Fruit fly (Drosophila melanogaster) whole organism, wandering third instar larva: ENCODE data around the gene CG11076.

Source experiments
- Abd-B ChIP-seq: fragments of >200 bp; optimal IDR thresholded peaks from 2 replicates; lab custom pipeline; 2017; ENCODE audit warnings: missing biosample characterization, missing genetic modification characterization
- CG32264 ChIP-seq: fragments of 200-800 bp; sonication (Bioruptor generic); optimal IDR thresholded peaks from 2 replicates; lab custom pipeline; 2016; ENCODE audit warnings: missing biosample characterization, missing genetic modification characterization
- CG9705 ChIP-seq: fragments of 200-800 bp; sonication (Bioruptor generic); optimal IDR thresholded peaks from 2 replicates; lab custom pipeline; 2018; ENCODE audit warnings: missing biosample characterization, mild to moderate bottlenecking, missing genetic modification characterization
- CrebA ChIP-seq: fragments of 200-800 bp; sonication (Bioruptor generic); optimal IDR thresholded peaks from 2 replicates; lab custom pipeline; 2016; ENCODE audit warnings: missing biosample characterization, mild to moderate bottlenecking, missing genetic modification characterization, borderline replicate concordance
- Dfd ChIP-seq: fragments of >200 bp; optimal IDR thresholded peaks from 2 replicates; lab custom pipeline; 2017; ENCODE audit warnings: missing biosample characterization, missing genetic modification characterization
- Dif ChIP-seq: fragments of 200-275, 200-300 bp; sonication (Bioruptor generic); optimal IDR thresholded peaks from 2 replicates; lab custom pipeline; 2018; ENCODE audit warnings: missing biosample characterization, missing genetic modification characterization; ENCODE audit not compliant: partially characterized antibody
- HLH106 ChIP-seq: fragments of 200-800 bp; optimal IDR thresholded peaks from 3 replicates; lab custom pipeline; 2019; ENCODE audit warnings: missing biosample characterization, mild to moderate bottlenecking, missing genetic modification characterization, moderate library complexity
- Hnf4 ChIP-seq: fragments of 200-800 bp; sonication (Bioruptor generic); optimal IDR thresholded peaks from 2 replicates; lab custom pipeline; 2016; ENCODE audit warnings: missing biosample characterization, mild to moderate bottlenecking, missing genetic modification characterization
- Hr78 ChIP-seq: fragments of >200 bp; optimal IDR thresholded peaks from 2 replicates; lab custom pipeline; 2017; ENCODE audit warnings: missing biosample characterization, missing genetic modification characterization
- Hr83 ChIP-seq: fragments of 200-300 bp; sonication (Bioruptor generic); optimal IDR thresholded peaks from 2 replicates; lab custom pipeline; 2016; ENCODE audit warnings: missing biosample characterization, mild to moderate bottlenecking, missing genetic modification characterization, moderate library complexity; ENCODE audit not compliant: poor library complexity, severe bottlenecking
- Jra ChIP-seq: sonication (Bioruptor generic); optimal IDR thresholded peaks from 2 replicates; lab custom pipeline; 2016; ENCODE audit warnings: missing biosample characterization, missing genetic modification characterization
- Mio ChIP-seq: sonication (Bioruptor generic); optimal IDR thresholded peaks from 2 replicates; lab custom pipeline; 2016; ENCODE audit warnings: missing biosample characterization, missing genetic modification characterization
- Myc ChIP-seq: fragments of >200 bp; optimal IDR thresholded peaks from 2 replicates; lab custom pipeline; 2017
- N ChIP-seq: fragments of >200 bp; optimal IDR thresholded peaks from 2 replicates; lab custom pipeline; 2018; ENCODE audit warnings: missing biosample characterization, missing external identifiers, missing genetic modification characterization
- OdsH ChIP-seq: fragments of 200-800 bp; sonication (Bioruptor generic); optimal IDR thresholded peaks from 2 replicates; lab custom pipeline; 2016; ENCODE audit warnings: missing biosample characterization, mild to moderate bottlenecking, missing genetic modification characterization
- Rel ChIP-seq, 2 experiments: fragments of 200-800 bp; sonication (Bioruptor generic) in 1 of 2; optimal IDR thresholded peaks; 2 replicates in 1 of 2; 3 replicates in 1 of 2; lab custom pipeline; 2016 to 2019; ENCODE audit warnings: mild to moderate bottlenecking in 2 of 2, missing biosample characterization in 2 of 2, missing genetic modification characterization in 2 of 2, moderate library complexity in 1 of 2
- Sp1 ChIP-seq: fragments of 200-800 bp; sonication (Bioruptor generic); optimal IDR thresholded peaks from 3 replicates; lab custom pipeline; 2019; ENCODE audit warnings: missing biosample characterization, mild to moderate bottlenecking, missing genetic modification characterization, moderate library complexity
- Vsx2 ChIP-seq: fragments of 200-300, 225-300 bp; sonication (Bioruptor generic); optimal IDR thresholded peaks from 2 replicates; lab custom pipeline; 2018; ENCODE audit warnings: missing biosample characterization, missing genetic modification characterization; ENCODE audit not compliant: partially characterized antibody
- br ChIP-seq: fragments of 200-800 bp; sonication (Bioruptor generic); optimal IDR thresholded peaks from 2 replicates; lab custom pipeline; 2016; ENCODE audit warnings: missing biosample characterization, missing genetic modification characterization
- brk ChIP-seq: fragments of 200-800 bp; sonication (Bioruptor generic); optimal IDR thresholded peaks from 2 replicates; lab custom pipeline; 2016; ENCODE audit warnings: missing biosample characterization, mild to moderate bottlenecking, missing genetic modification characterization
- dl ChIP-seq, 2 experiments: fragments of 175-275, 200-275 bp in 1 of 2; fragments of 200-275 bp in 1 of 2; sonication (Bioruptor generic); optimal IDR thresholded peaks; lab custom pipeline; 2018; ENCODE audit warnings: mild to moderate bottlenecking in 2 of 2, missing biosample characterization in 2 of 2, missing genetic modification characterization in 2 of 2, moderate library complexity in 2 of 2; ENCODE audit not compliant: partially characterized antibody in 2 of 2, insufficient read depth in 1 of 2
- dmrt93B ChIP-seq: fragments of 200-800 bp; sonication (Bioruptor generic); optimal IDR thresholded peaks from 2 replicates; lab custom pipeline; 2018; ENCODE audit warnings: missing biosample characterization, mild to moderate bottlenecking, missing genetic modification characterization
- dsf ChIP-seq: sonication (Bioruptor generic); optimal IDR thresholded peaks from 2 replicates; lab custom pipeline; 2016; ENCODE audit warnings: missing biosample characterization, missing genetic modification characterization, borderline replicate concordance
- ey ChIP-seq: fragments of 200-800 bp; sonication (Bioruptor generic); optimal IDR thresholded peaks from 2 replicates; lab custom pipeline; 2016; ENCODE audit warnings: missing biosample characterization, missing genetic modification characterization
- foxo ChIP-seq, 2 experiments: fragments of 200-800 bp; sonication (Bioruptor generic); optimal IDR thresholded peaks; 2 replicates in 1 of 2; 3 replicates in 1 of 2; lab custom pipeline; 2016 to 2017; ENCODE audit warnings: missing biosample characterization in 2 of 2, missing genetic modification characterization in 2 of 2
- fru ChIP-seq: fragments of 200-800 bp; sonication (Bioruptor generic); optimal IDR thresholded peaks from 3 replicates; lab custom pipeline; 2016; ENCODE audit warnings: missing biosample characterization, mild to moderate bottlenecking, missing genetic modification characterization
- h ChIP-seq: fragments of 200-800 bp; sonication (Bioruptor generic); optimal IDR thresholded peaks from 3 replicates; lab custom pipeline; 2016; ENCODE audit warnings: missing biosample characterization, mild to moderate bottlenecking, missing genetic modification characterization
- lola ChIP-seq: fragments of >200 bp; optimal IDR thresholded peaks from 2 replicates; lab custom pipeline; 2017; ENCODE audit warnings: missing biosample characterization, missing genetic modification characterization
- pan ChIP-seq: fragments of >200 bp; optimal IDR thresholded peaks from 2 replicates; lab custom pipeline; 2017
- psq ChIP-seq: fragments of 200-800 bp; sonication (Bioruptor generic); optimal IDR thresholded peaks from 3 replicates; lab custom pipeline; 2017; ENCODE audit warnings: missing biosample characterization, mild to moderate bottlenecking, missing genetic modification characterization, moderate library complexity
- rgr ChIP-seq: fragments of 200-800 bp; sonication (Bioruptor generic); optimal IDR thresholded peaks from 3 replicates; lab custom pipeline; 2016; ENCODE audit warnings: missing biosample characterization, mild to moderate bottlenecking, missing genetic modification characterization
- sage ChIP-seq: fragments of 200-800 bp; sonication (Bioruptor generic); optimal IDR thresholded peaks from 2 replicates; lab custom pipeline; 2016; ENCODE audit warnings: missing biosample characterization, mild to moderate bottlenecking, missing genetic modification characterization
- sv ChIP-seq: fragments of 200-800 bp; sonication (Bioruptor generic); optimal IDR thresholded peaks from 3 replicates; lab custom pipeline; 2016; ENCODE audit warnings: missing biosample characterization, missing genetic modification characterization
- tai ChIP-seq: sonication (Bioruptor generic); optimal IDR thresholded peaks from 2 replicates; lab custom pipeline; 2016; ENCODE audit warnings: missing biosample characterization, missing genetic modification characterization
- usp ChIP-seq: fragments of >200 bp; optimal IDR thresholded peaks from 2 replicates; lab custom pipeline; 2017; ENCODE audit warnings: missing biosample characterization, missing genetic modification characterization
- woc ChIP-seq: sonication (Bioruptor generic); optimal IDR thresholded peaks from 2 replicates; lab custom pipeline; 2016; ENCODE audit warnings: missing biosample characterization, mild to moderate bottlenecking, missing genetic modification characterization

CG11076 gene

dm6 chr4:1051271-1051670 is 19.7 kb upstream of the CG11076 start:
- TF ChIP-seq ey (GFP tag; lab: Kevin White, UChicago) (no peak), Hr83 (GFP tag; lab: Kevin White, UChicago) (peak; percentile 42), woc (GFP tag; lab: Kevin White, UChicago) (peak; percentile 73), N (GFP tag; lab: Kevin White, UChicago) (peak; percentile 33), Hnf4 (peak; percentile 13)

- TF ChIP-seq Vsx2 (GFP tag; lab: Kevin White, UChicago) (no peak), fru (GFP tag; lab: Kevin White, UChicago) (no peak), CG9705 (no peak), Hr78 (no peak), Rel (GFP tag; optimal IDR thresholded peaks at IDR 0.05; lab: Kevin White, UChicago) (no peak), Rel (tag; optimal IDR thresholded peaks at IDR 0.05; lab: Kevin White, UChicago) (no peak), foxo (GFP tag; optimal IDR thresholded peaks at IDR 0.05; lab: Kevin White, UChicago) (no peak), rgr (GFP tag; lab: Kevin White, UChicago) (no peak), dsf (no peak), N (GFP tag; lab: Kevin White, UChicago) (no peak), woc (GFP tag; lab: Kevin White, UChicago) (no peak), h (GFP tag; lab: Kevin White, UChicago) (no peak), OdsH (GFP tag; lab: Kevin White, UChicago) (no peak), Dfd (no peak), HLH106 (tag; lab: Kevin White, UChicago) (no peak), Mio (GFP tag; lab: Kevin White, UChicago) (no peak), Abd-B (GFP tag; lab: Kevin White, UChicago) (no peak), brk (GFP tag; lab: Kevin White, UChicago) (no peak), Dif (GFP tag; lab: Kevin White, UChicago) (no peak), tai (GFP tag; lab: Kevin White, UChicago) (no peak), Myc (lab: Kevin White, UChicago) (no peak)
Measured at dm6 chr4:1050422-1050821, 18.9 kb upstream of the CG11076 start.

- TF ChIP-seq N (GFP tag; lab: Kevin White, UChicago) (no peak), fru (GFP tag; lab: Kevin White, UChicago) (no peak), OdsH (GFP tag; lab: Kevin White, UChicago) (no peak), rgr (GFP tag; lab: Kevin White, UChicago) (no peak), psq (no peak), dsf (no peak), Dfd (no peak), brk (GFP tag; lab: Kevin White, UChicago) (no peak), usp (no peak)
- TF ChIP-seq, all 38 proteins: peak for 0
Measured at dm6 chr4:1032610-1033297, 1.2 kb upstream of the CG11076 start.

dm6 chr4:1031137-1031536 is 420 bp downstream of the CG11076 start, which contains the start of gene ATPsynbeta:
Gene ATPsynbeta, plus strand, starts transcription at chr4:1031484.
- TF ChIP-seq lola (no peak), Hr78 (peak; percentile 1), Dfd (peak; percentile 23)

- TF ChIP-seq OdsH (GFP tag; lab: Kevin White, UChicago) (no peak), CrebA (no peak), dl (GFP tag; optimal IDR thresholded peaks at IDR 0.05; lab: Kevin White, UChicago; ENCODE audit: insufficient read depth in 1 of 2, partially characterized antibody in 2 of 2) (no peak), tai (GFP tag; lab: Kevin White, UChicago) (peak; percentile 38), pan (lab: Kevin White, UChicago) (no peak), N (GFP tag; lab: Kevin White, UChicago) (peak; percentile 70), Sp1 (GFP tag; lab: Kevin White, UChicago) (no peak), sage (no peak), woc (GFP tag; lab: Kevin White, UChicago) (peak; percentile 31), br (peak; percentile 57), Dfd (no peak), Hnf4 (peak; percentile 54), HLH106 (tag; lab: Kevin White, UChicago) (peak; percentile 15), Hr78 (no peak), Rel (GFP tag; optimal IDR thresholded peaks at IDR 0.05; lab: Kevin White, UChicago) (no peak), Rel (tag; optimal IDR thresholded peaks at IDR 0.05; lab: Kevin White, UChicago) (no peak), fru (GFP tag; lab: Kevin White, UChicago) (no peak), brk (GFP tag; lab: Kevin White, UChicago) (no peak), CG9705 (no peak), usp (no peak), Jra (GFP tag; lab: Kevin White, UChicago) (peak; percentile 33), dsf (no peak), dmrt93B (no peak), CG32264 (GFP tag; lab: Kevin White, UChicago) (no peak), Hr83 (GFP tag; lab: Kevin White, UChicago) (peak; percentile 23), Myc (lab: Kevin White, UChicago) (no peak), Vsx2 (GFP tag; lab: Kevin White, UChicago) (no peak), Abd-B (GFP tag; lab: Kevin White, UChicago) (no peak), Dif (GFP tag; lab: Kevin White, UChicago) (no peak), sv (GFP tag; lab: Kevin White, UChicago) (no peak), lola (no peak)
Measured at dm6 chr4:1030692-1031110, 856 bp downstream of the CG11076 start.
